Worm (Caenorhabditis elegans): ENCODE measurements around the gene vwa-8.

DNA sequence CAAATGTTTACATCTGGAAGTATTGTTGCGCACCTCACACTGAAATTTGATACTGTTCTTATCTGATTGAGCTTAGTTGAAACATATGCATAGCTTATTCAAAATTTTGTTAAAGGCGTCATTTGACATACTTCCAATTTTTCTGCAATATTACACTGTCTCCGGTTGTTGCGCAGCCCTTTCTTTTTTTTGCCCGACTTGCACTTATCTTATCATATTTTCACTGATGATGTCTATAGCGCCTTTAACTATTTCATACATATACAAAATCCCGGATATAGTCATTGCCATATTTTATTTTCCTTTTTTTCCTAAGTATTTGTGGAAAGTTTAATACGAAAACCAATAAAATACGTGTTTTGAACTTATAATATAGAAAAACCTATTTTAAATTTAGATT is 15.5 kb downstream of the vwa-8 start:
- no peak for TF ChIP-seq skn-1 (tag; optimal IDR thresholded peaks at IDR 0.05)
- TF ChIP-seq sem-4 (tag; optimal IDR thresholded peaks at IDR 0.05), result no peak
- no peak for TF ChIP-seq ama-1 (optimal IDR thresholded peaks at IDR 0.05)
- TF ChIP-seq zag-1 (tag; optimal IDR thresholded peaks at IDR 0.05), result no peak
- TF ChIP-seq elt-3 (tag; optimal IDR thresholded peaks at IDR 0.05), result no peak
- no peak for TF ChIP-seq lin-11 (tag; optimal IDR thresholded peaks at IDR 0.05)
- TF ChIP-seq alr-1 (tag; optimal IDR thresholded peaks at IDR 0.05), result no peak
- TF ChIP-seq lin-39 (tag; optimal IDR thresholded peaks at IDR 0.05), result no peak

Data from whole organism, L2 larva.